Worm (Caenorhabditis elegans) whole organism, midembryonic: ENCODE data around the gene aldo-2.

Experiments used
- T22C8.4 ChIP-seq: fragments of 200-800 bp; sonication (Bioruptor generic); IDR thresholded peaks from 2 replicates; pipeline ENCODE4 v1.3.6; 2022; ENCODE audit warnings: missing genetic modification characterization, missing compliant biosample characterization
- cog-1 ChIP-seq: sonication (generic microtip); optimal IDR thresholded peaks from 2 replicates; lab custom pipeline; 2016; ENCODE audit warnings: missing genetic modification characterization, missing compliant biosample characterization
- flt-1 ChIP-seq: fragments of 200-800 bp; sonication (Bioruptor generic); IDR thresholded peaks from 2 replicates; pipeline ENCODE4 v1.3.6; 2022; ENCODE audit warnings: missing genetic modification characterization, missing compliant biosample characterization
- klf-2 ChIP-seq: fragments of 200-800 bp; sonication (Bioruptor generic); conservative IDR thresholded peaks from 2 replicates; pipeline ENCODE4 v1.3.6; 2022; ENCODE audit warnings: missing genetic modification reagents, missing genetic modification characterization, missing compliant biosample characterization
- med-1 ChIP-seq: sonication (generic microtip); optimal IDR thresholded peaks from 2 replicates; lab custom pipeline; 2017; ENCODE audit warnings: missing genetic modification characterization, mild to moderate bottlenecking, missing compliant biosample characterization, antibody characterized with exemption, missing genetic modification reagents; ENCODE audit not compliant: insufficient read depth
- ref-1 ChIP-seq: fragments of 200-800 bp; sonication (Bioruptor generic); conservative IDR thresholded peaks from 2 replicates; pipeline ENCODE4 v1.3.6; 2022; ENCODE audit warnings: missing genetic modification reagents, missing genetic modification characterization, missing compliant biosample characterization
- tab-1 ChIP-seq: fragments of 200-800 bp; sonication (Bioruptor generic); IDR thresholded peaks from 2 replicates; pipeline ENCODE4 v1.3.6; 2022; ENCODE audit warnings: missing genetic modification characterization, missing compliant biosample characterization
- ztf-23 ChIP-seq: fragments of 200-800 bp; sonication (Bioruptor generic); IDR thresholded peaks from 2 replicates; pipeline ENCODE4 v1.3.6; 2022; ENCODE audit warnings: missing genetic modification reagents, missing genetic modification characterization, missing compliant biosample characterization
- ztf-29 ChIP-seq: fragments of 200-800 bp; sonication (Bioruptor generic); IDR thresholded peaks from 2 replicates; pipeline ENCODE4 v1.3.6; 2022; ENCODE audit warnings: missing genetic modification reagents, missing genetic modification characterization, missing compliant biosample characterization

The aldo-2 gene

ce11 chrIII:5876140-5876675, at the start of gene aldo-2:
aldo-2 (minus strand) TSS chrIII:5876625.
- TF ChIP-seq flt-1 (GFP tag; lab: Robert Waterston, UW) = no peak
- TF ChIP-seq cog-1 (tag; lab: Kevin White, UChicago) = no peak
- no peak for TF ChIP-seq ztf-29 (GFP tag; lab: Robert Waterston, UW)
- no peak for TF ChIP-seq ref-1 (GFP tag; lab: Robert Waterston, UW)
- no peak for TF ChIP-seq T22C8.4 (GFP tag; lab: Robert Waterston, UW)
- TF ChIP-seq ztf-23 = no peak
- no peak for TF ChIP-seq med-1
- TF ChIP-seq tab-1 (GFP tag; lab: Robert Waterston, UW) = no peak
- no peak for TF ChIP-seq klf-2 (GFP tag; lab: Robert Waterston, UW)

ce11 chrIII:5925724-5926123, 49.3 kb upstream of the aldo-2 start, which contains the start of the genes dnc-2 and bcl-7:
dnc-2 (minus strand) TSS chrIII:5925756.
bcl-7 (plus strand) TSS chrIII:5926086.
- TF ChIP-seq flt-1 (GFP tag; lab: Robert Waterston, UW) (no peak), T22C8.4 (GFP tag; lab: Robert Waterston, UW) (no peak), ref-1 (GFP tag; lab: Robert Waterston, UW) (no peak), tab-1 (GFP tag; lab: Robert Waterston, UW) (no peak), med-1 (no peak), ztf-23 (no peak), cog-1 (tag; lab: Kevin White, UChicago) (no peak), ztf-29 (GFP tag; lab: Robert Waterston, UW) (no peak), klf-2 (GFP tag; lab: Robert Waterston, UW) (no peak)

ce11 chrIII:5922236-5922635, 45.8 kb upstream of the aldo-2 start:
- no peak for TF ChIP-seq ref-1 (GFP tag; lab: Robert Waterston, UW)
- no peak for TF ChIP-seq ztf-29 (GFP tag; lab: Robert Waterston, UW)
- no peak for TF ChIP-seq med-1
- no peak for TF ChIP-seq T22C8.4 (GFP tag; lab: Robert Waterston, UW)
- no peak for TF ChIP-seq cog-1 (tag; lab: Kevin White, UChicago)
- TF ChIP-seq tab-1 (GFP tag; lab: Robert Waterston, UW) = no peak
- TF ChIP-seq ztf-23 = no peak

- no peak for TF ChIP-seq ztf-29 (GFP tag; lab: Robert Waterston, UW)
- no peak for TF ChIP-seq klf-2 (GFP tag; lab: Robert Waterston, UW)
Measured at ce11 chrIII:5921067-5921678, 44.7 kb upstream of the aldo-2 start.

ce11 chrIII:5919799-5920387, 43.5 kb upstream of the aldo-2 start, which contains the start of the genes tdo-2 and C28H8.2:
tdo-2 (minus strand) TSS chrIII:5919955.
C28H8.2 (plus strand) TSS chrIII:5920322.
- TF ChIP-seq ztf-29 (GFP tag; lab: Robert Waterston, UW) (no peak), T22C8.4 (GFP tag; lab: Robert Waterston, UW) (no peak), flt-1 (GFP tag; lab: Robert Waterston, UW) (no peak), ref-1 (GFP tag; lab: Robert Waterston, UW) (no peak), cog-1 (tag; lab: Kevin White, UChicago) (no peak), tab-1 (GFP tag; lab: Robert Waterston, UW) (no peak), klf-2 (GFP tag; lab: Robert Waterston, UW) (no peak), med-1 (no peak), ztf-23 (no peak)

ce11 chrIII:5917365-5917958, 41.0 kb upstream of the aldo-2 start:
- TF ChIP-seq tab-1 (GFP tag; lab: Robert Waterston, UW) = no peak
- TF ChIP-seq med-1 = no peak
- no peak for TF ChIP-seq T22C8.4 (GFP tag; lab: Robert Waterston, UW)
- TF ChIP-seq klf-2 (GFP tag; lab: Robert Waterston, UW) = no peak
- no peak for TF ChIP-seq ref-1 (GFP tag; lab: Robert Waterston, UW)
- TF ChIP-seq flt-1 (GFP tag; lab: Robert Waterston, UW) = no peak
- TF ChIP-seq ztf-29 (GFP tag; lab: Robert Waterston, UW) = no peak
- no peak for TF ChIP-seq cog-1 (tag; lab: Kevin White, UChicago)
- TF ChIP-seq ztf-23 = no peak

- TF ChIP-seq klf-2 (GFP tag; lab: Robert Waterston, UW) (no peak), tab-1 (GFP tag; lab: Robert Waterston, UW) (no peak), ztf-23 (no peak), T22C8.4 (GFP tag; lab: Robert Waterston, UW) (no peak), flt-1 (GFP tag; lab: Robert Waterston, UW) (no peak), med-1 (no peak), ztf-29 (GFP tag; lab: Robert Waterston, UW) (no peak), cog-1 (tag; lab: Kevin White, UChicago) (no peak), ref-1 (GFP tag; lab: Robert Waterston, UW) (no peak)
Measured at ce11 chrIII:5915926-5916325, 39.5 kb upstream of the aldo-2 start.

- TF ChIP-seq flt-1 (GFP tag; lab: Robert Waterston, UW) (no peak), cog-1 (tag; lab: Kevin White, UChicago) (no peak), T22C8.4 (GFP tag; lab: Robert Waterston, UW) (no peak), med-1 (no peak), klf-2 (GFP tag; lab: Robert Waterston, UW) (no peak), ref-1 (GFP tag; lab: Robert Waterston, UW) (no peak), ztf-29 (GFP tag; lab: Robert Waterston, UW) (no peak), ztf-23 (no peak), tab-1 (GFP tag; lab: Robert Waterston, UW) (no peak)
Measured at ce11 chrIII:5914717-5915116, 38.3 kb upstream of the aldo-2 start.

ce11 chrIII:5908408-5908807, 32.0 kb upstream of the aldo-2 start, which contains the start of gene C28H8.3:
C28H8.3 (plus strand) TSS chrIII:5908700.
- TF ChIP-seq klf-2 (GFP tag; lab: Robert Waterston, UW) = no peak
- TF ChIP-seq ztf-23 = no peak
- no peak for TF ChIP-seq cog-1 (tag; lab: Kevin White, UChicago)
- TF ChIP-seq med-1 = no peak
- no peak for TF ChIP-seq flt-1 (GFP tag; lab: Robert Waterston, UW)
- TF ChIP-seq tab-1 (GFP tag; lab: Robert Waterston, UW) = no peak
- no peak for TF ChIP-seq ref-1 (GFP tag; lab: Robert Waterston, UW)
- TF ChIP-seq ztf-29 (GFP tag; lab: Robert Waterston, UW) = no peak
- TF ChIP-seq T22C8.4 (GFP tag; lab: Robert Waterston, UW) = no peak
